Worm (Caenorhabditis elegans) whole organism, L1 larva: ENCODE data around the gene Y54F10BM.6.
A peak's percentile ranks its signal among the peaks of the same experiment; 100 is the strongest.

Source experiments
- ceh-90 ChIP-seq: sonication (generic microtip); optimal IDR thresholded peaks from 2 replicates; lab custom pipeline; 2016; ENCODE audit warnings: missing genetic modification characterization, missing compliant biosample characterization
- efl-1 ChIP-seq, 4 experiments: fragments of 150-350 bp; optimal IDR thresholded peaks in 3 of 4; peaks in 1 of 4; 1 replicate in 1 of 4; 2 replicates in 3 of 4; lab custom pipeline; 2014; ENCODE audit warnings: missing biosample characterization in 2 of 4, missing genetic modification characterization in 2 of 4, missing genetic modification reagents in 2 of 4
- egl-27 ChIP-seq, 2 experiments: fragments of 150-350 bp in 1 of 2; sonication (generic microtip); optimal IDR thresholded peaks; 3 replicates each; lab custom pipeline; 2017 to 2018; ENCODE audit warnings: missing biosample characterization in 2 of 2, missing genetic modification characterization in 2 of 2, missing genetic modification reagents in 2 of 2
- snpc-4 ChIP-seq: fragments of 150-350 bp; optimal IDR thresholded peaks from 2 replicates; lab custom pipeline; 2014; ENCODE audit warnings: missing biosample characterization, missing genetic modification characterization

DNA sequence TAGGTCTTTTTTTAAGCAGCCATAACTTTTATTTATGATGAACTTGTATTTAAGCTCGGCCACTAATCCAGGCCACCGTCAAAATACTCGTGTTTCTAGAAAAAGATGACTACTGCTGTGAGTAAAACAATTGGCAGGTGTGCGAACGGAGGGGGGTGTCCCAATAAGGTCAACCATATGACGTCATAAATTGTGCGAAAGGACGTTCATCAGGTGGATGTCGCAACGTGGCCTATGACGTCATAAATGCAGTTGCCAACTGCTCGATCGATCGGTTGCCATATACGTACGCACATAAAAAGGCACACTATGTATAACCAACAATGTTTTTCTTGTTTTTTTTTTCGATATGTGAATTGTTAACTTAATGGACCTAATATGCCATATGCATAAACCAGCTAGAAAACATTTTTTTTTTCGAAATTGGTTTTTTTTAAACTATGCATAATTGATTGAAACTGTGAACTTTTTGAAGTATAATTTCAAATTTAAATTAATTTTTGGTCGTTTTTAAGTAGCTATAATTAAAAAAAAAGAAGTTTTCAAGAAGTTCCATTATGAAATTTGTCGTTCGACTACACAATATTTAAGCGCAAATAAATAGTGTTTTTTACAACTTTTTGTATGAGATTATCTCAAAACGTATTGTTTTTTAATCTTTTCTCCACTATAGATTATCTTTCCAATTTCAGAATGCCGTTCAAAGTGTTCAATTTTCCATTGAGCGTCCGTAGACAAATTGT is 28.7 kb upstream of the Y54F10BM.6 start, which contains the start of gene C39B5.2:
- TF ChIP-seq egl-27 (tag; optimal IDR thresholded peaks at IDR 0.05; lab: Kevin White, UChicago), result no peak
- TF ChIP-seq snpc-4, result no peak
- TF ChIP-seq ceh-90 (tag; lab: Kevin White, UChicago), result no peak
- no peak for TF ChIP-seq efl-1 (optimal IDR thresholded peaks at IDR 0.05; lab: Kevin White, UChicago)
- peak in 1 of 2 experiments; percentile 32 for TF ChIP-seq efl-1 (GFP tag; optimal IDR thresholded peaks at IDR 0.05 in 1 of 2; lab: Kevin White, UChicago)
